Worm (Caenorhabditis elegans): ENCODE measurements around the gene C29F9.9.

The C29F9.9 gene

ce11 chrIII:131627-132026 is 32.9 kb upstream of the C29F9.9 start (continued):
- no peak for TF ChIP-seq F44E2.7 (GFP tag; IDR thresholded peaks at IDR 0.05)

ce11 chrIII:130650-131049 is 31.9 kb upstream of the C29F9.9 start, which contains the start of the genes nhr-280 and C29F9.2:
Gene nhr-280 (minus strand): TSS chrIII:130750.
Gene C29F9.2 (plus strand): TSS chrIII:130947.
- TF ChIP-seq dmd-8 (GFP tag; IDR thresholded peaks at IDR 0.05): no peak
- no peak for TF ChIP-seq D1046.2 (GFP tag; IDR thresholded peaks at IDR 0.05)
- no peak for TF ChIP-seq F37D6.2 (tag; optimal IDR thresholded peaks at IDR 0.05)
- no peak for TF ChIP-seq dmd-9 (GFP tag; IDR thresholded peaks at IDR 0.05)
- no peak for TF ChIP-seq mdt-29 (GFP tag; IDR thresholded peaks at IDR 0.05)
- TF ChIP-seq hlh-11 (tag; optimal IDR thresholded peaks at IDR 0.05): peak; percentile 13
- peak; percentile 10 for TF ChIP-seq pqm-1 (tag; optimal IDR thresholded peaks at IDR 0.05)
- TF ChIP-seq hmg-1.1 (GFP tag; IDR thresholded peaks at IDR 0.05): no peak
- TF ChIP-seq zip-2 (tag; optimal IDR thresholded peaks at IDR 0.05): no peak
- no peak for TF ChIP-seq mxl-3 (GFP tag; optimal IDR thresholded peaks at IDR 0.05)
- TF ChIP-seq dve-1 (tag; optimal IDR thresholded peaks at IDR 0.05; ENCODE audit: insufficient read depth): peak; percentile 40
- TF ChIP-seq daf-19 (GFP tag; conservative IDR thresholded peaks at IDR 0.05): no peak
- TF ChIP-seq daf-16 (GFP tag; optimal IDR thresholded peaks at IDR 0.05): no peak
- TF ChIP-seq daf-16 (tag; optimal IDR thresholded peaks at IDR 0.05): peak; percentile 78
- no peak for TF ChIP-seq cey-2 (tag; optimal IDR thresholded peaks at IDR 0.05; ENCODE audit: borderline replicate concordance, insufficient read depth)
- no peak for TF ChIP-seq nhr-6 (tag; optimal IDR thresholded peaks at IDR 0.05)
- no peak for TF ChIP-seq mes-2 (tag; optimal IDR thresholded peaks at IDR 0.05; ENCODE audit: poor library complexity, severe bottlenecking)

- TF ChIP-seq nhr-76 (tag; optimal IDR thresholded peaks at IDR 0.05): no peak
- TF ChIP-seq php-3 (GFP tag; IDR thresholded peaks at IDR 0.05): no peak
- TF ChIP-seq lsy-2 (tag; optimal IDR thresholded peaks at IDR 0.05): no peak
- no peak for TF ChIP-seq zag-1 (tag; optimal IDR thresholded peaks at IDR 0.05)
- TF ChIP-seq nhr-42 (GFP tag; IDR thresholded peaks at IDR 0.05): no peak
- no peak for TF ChIP-seq duxl-1 (tag; optimal IDR thresholded peaks at IDR 0.05; ENCODE audit: poor library complexity)
- no peak for TF ChIP-seq pqm-1 (tag; optimal IDR thresholded peaks at IDR 0.05)
- TF ChIP-seq lin-15B (tag; optimal IDR thresholded peaks at IDR 0.05): no peak
- no peak for TF ChIP-seq zfp-2 (tag; optimal IDR thresholded peaks at IDR 0.05)
- TF ChIP-seq F49E8.2 (tag; optimal IDR thresholded peaks at IDR 0.05; ENCODE audit: borderline replicate concordance): no peak
- no peak for TF ChIP-seq saeg-2 (GFP tag; IDR thresholded peaks at IDR 0.05)
- no peak for TF ChIP-seq R02D3.7 (tag; optimal IDR thresholded peaks at IDR 0.05)
- no peak for TF ChIP-seq Y5F2A.4 (GFP tag; optimal IDR thresholded peaks at IDR 0.05)
- TF ChIP-seq ztf-7 (tag; optimal IDR thresholded peaks at IDR 0.05): no peak
These were observed 25.8 kb upstream of the C29F9.9 start, which contains the start of gene pals-23 for ce11 chrIII:124478-124877. Gene pals-23 (plus strand): TSS chrIII:124778.

ce11 chrIII:121983-122449 is 23.3 kb upstream of the C29F9.9 start, which contains the start of gene C29F9.12:
Gene C29F9.12 (minus strand): TSS chrIII:122033.
- 0 out of 2 replicates have a peak, but pooled peaks have one; percentile 23 for TF ChIP-seq egl-43 (GFP tag; IDR thresholded peaks at IDR 0.05)
- TF ChIP-seq set-16 (GFP tag; IDR thresholded peaks at IDR 0.05): peak; percentile 82

ce11 chrIII:120199-120598 is 21.5 kb upstream of the C29F9.9 start, which contains the start of gene pals-24:
Gene pals-24 (plus strand): TSS chrIII:120435.
- TF ChIP-seq ceh-62 (tag; optimal IDR thresholded peaks at IDR 0.05) (no peak), nhr-25 (tag; optimal IDR thresholded peaks at IDR 0.05; ENCODE audit: borderline replicate concordance, insufficient read depth) (no peak), dmd-9 (GFP tag; IDR thresholded peaks at IDR 0.05) (no peak), pqm-1 (tag; optimal IDR thresholded peaks at IDR 0.05) (peak; percentile 94), dmd-6 (GFP tag; IDR thresholded peaks at IDR 0.05) (peak; percentile 59), nhr-28 (tag; optimal IDR thresholded peaks at IDR 0.05) (peak; percentile 86), ama-1 (optimal IDR thresholded peaks at IDR 0.05) (no peak), F44E2.7 (GFP tag; IDR thresholded peaks at IDR 0.05) (no peak), php-3 (GFP tag; IDR thresholded peaks at IDR 0.05) (peak; percentile 55; the same call in 1 of the 2 replicates), nhr-76 (tag; optimal IDR thresholded peaks at IDR 0.05) (no peak), zip-2 (tag; optimal IDR thresholded peaks at IDR 0.05) (peak; percentile 46), Y105C5A.15 (GFP tag; IDR thresholded peaks at IDR 0.05) (no peak), daf-16 (GFP tag; optimal IDR thresholded peaks at IDR 0.05) (no peak), daf-16 (tag; optimal IDR thresholded peaks at IDR 0.05) (peak; percentile 98), aha-1 (tag) (peak; percentile 62), hlh-11 (tag; optimal IDR thresholded peaks at IDR 0.05) (peak; percentile 74), dve-1 (tag; optimal IDR thresholded peaks at IDR 0.05; ENCODE audit: insufficient read depth) (peak; percentile 61), F49E8.2 (tag; optimal IDR thresholded peaks at IDR 0.05; ENCODE audit: borderline replicate concordance) (no peak), ces-1 (GFP tag; optimal IDR thresholded peaks at IDR 0.05) (no peak), mxl-3 (GFP tag; optimal IDR thresholded peaks at IDR 0.05) (peak; percentile 3)

Data from whole organism, L4 larva.